Worm (Caenorhabditis elegans) whole organism, L1 larva: ENCODE measurements around the gene dpff-1.

Experiments
- aha-1 ChIP-seq: fragments of 150-350 bp; optimal IDR thresholded peaks from 2 replicates; lab custom pipeline; 2014; ENCODE audit warnings: missing biosample characterization, missing genetic modification characterization
- alr-1 ChIP-seq: fragments of 200-800 bp; sonication (Bioruptor generic); optimal IDR thresholded peaks from 2 replicates; lab custom pipeline; 2018; ENCODE audit warnings: borderline replicate concordance, mild to moderate bottlenecking, missing genetic modification characterization, missing compliant biosample characterization
- lin-13 ChIP-seq: fragments of 150-350 bp; optimal IDR thresholded peaks from 2 replicates; lab custom pipeline; 2014; ENCODE audit warnings: missing biosample characterization, missing genetic modification reagents, missing genetic modification characterization
- lir-3 ChIP-seq: sonication (generic microtip); optimal IDR thresholded peaks from 2 replicates; lab custom pipeline; 2016; ENCODE audit warnings: mild to moderate bottlenecking, missing genetic modification characterization, moderate library complexity, missing compliant biosample characterization; ENCODE audit not compliant: poor library complexity
- lsy-2 ChIP-seq, 2 experiments: fragments of 150-350 bp; optimal IDR thresholded peaks; 2 replicates each; lab custom pipeline; 2014; ENCODE audit warnings: missing biosample characterization in 2 of 2, missing genetic modification characterization in 2 of 2
- mep-1 ChIP-seq: fragments of 150-350 bp; optimal IDR thresholded peaks from 2 replicates; lab custom pipeline; 2014; ENCODE audit warnings: missing biosample characterization, missing genetic modification characterization
- nhr-84 ChIP-seq: sonication (generic microtip); optimal IDR thresholded peaks from 2 replicates; lab custom pipeline; 2017; ENCODE audit warnings: missing biosample characterization, missing genetic modification characterization
- nhr-90 ChIP-seq: sonication (generic microtip); optimal IDR thresholded peaks from 2 replicates; lab custom pipeline; 2016; ENCODE audit warnings: mild to moderate bottlenecking, missing genetic modification characterization, missing compliant biosample characterization; ENCODE audit not compliant: poor library complexity
- pqm-1 ChIP-seq: sonication (generic microtip); optimal IDR thresholded peaks from 3 replicates; lab custom pipeline; 2017; ENCODE audit warnings: missing biosample characterization, missing genetic modification characterization
- tbx-2 ChIP-seq: sonication (generic microtip); optimal IDR thresholded peaks from 2 replicates; lab custom pipeline; 2016; ENCODE audit warnings: missing genetic modification characterization, missing compliant biosample characterization
- ztf-4 ChIP-seq: fragments of 150-350 bp; optimal IDR thresholded peaks from 2 replicates; lab custom pipeline; 2014; ENCODE audit warnings: missing biosample characterization, missing genetic modification characterization

DNA sequence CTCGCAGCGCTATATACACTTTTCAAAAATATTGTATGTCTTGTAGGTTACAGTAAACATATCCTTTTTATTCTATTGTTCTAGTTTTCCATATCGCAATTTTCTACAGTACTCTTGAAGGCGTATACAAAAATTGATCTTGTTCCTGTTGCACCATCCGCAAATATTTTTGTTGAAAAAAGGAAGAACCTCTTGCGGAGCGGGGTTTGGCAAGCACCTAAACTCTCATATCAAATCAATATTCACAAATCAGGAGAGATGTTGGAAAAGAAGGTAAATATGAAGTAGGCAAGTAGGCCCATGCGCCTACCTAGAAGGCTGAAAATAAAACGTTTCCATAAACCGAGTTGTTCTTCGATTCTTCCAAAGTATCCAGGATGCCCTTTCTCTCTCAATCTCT, 22.1 kb downstream of the dpff-1 start, which contains the start of gene C28H8.5:
- TF ChIP-seq nhr-90 = no peak
- TF ChIP-seq pqm-1 (tag; lab: Kevin White, UChicago) = no peak
- no peak for TF ChIP-seq nhr-84 (tag; lab: Kevin White, UChicago)
- no peak for TF ChIP-seq tbx-2 (tag; lab: Kevin White, UChicago)
- no peak for TF ChIP-seq lin-13 (GFP tag; lab: Kevin White, UChicago)
- no peak for TF ChIP-seq ztf-4 (tag; lab: Kevin White, UChicago)
- TF ChIP-seq lsy-2 (tag; optimal IDR thresholded peaks at IDR 0.05; lab: Kevin White, UChicago) = no peak
- no peak for TF ChIP-seq aha-1 (tag; lab: Kevin White, UChicago)
- TF ChIP-seq mep-1 (tag; lab: Kevin White, UChicago) = no peak
- no peak for TF ChIP-seq lir-3 (tag; lab: Kevin White, UChicago)
- TF ChIP-seq alr-1 (tag; lab: Kevin White, UChicago) = no peak
